Worm (Caenorhabditis elegans) whole organism, L2 larva: ENCODE data around the gene chmp-7.

Experiments
- Y55F3AM.14 ChIP-seq: fragments of 200-800 bp; sonication (Bioruptor generic); optimal IDR thresholded peaks from 2 replicates; lab custom pipeline; 2018; ENCODE audit warnings: mild to moderate bottlenecking, missing genetic modification characterization, missing compliant biosample characterization
- aly-2 ChIP-seq: fragments of 150-350 bp; optimal IDR thresholded peaks from 2 replicates; lab custom pipeline; 2014; ENCODE audit warnings: missing biosample characterization, missing genetic modification characterization
- ama-1 ChIP-seq: fragments of 150-350 bp; optimal IDR thresholded peaks from 2 replicates; lab custom pipeline; 2018; ENCODE audit warnings: inconsistent platforms
- blmp-1 ChIP-seq: sonication (generic microtip); optimal IDR thresholded peaks from 2 replicates; lab custom pipeline; 2017; ENCODE audit warnings: missing genetic modification characterization, mild to moderate bottlenecking, missing compliant biosample characterization, antibody characterized with exemption, moderate library complexity; ENCODE audit not compliant: insufficient read depth
- ceh-82 ChIP-seq: fragments of 150-350 bp; optimal IDR thresholded peaks from 2 replicates; lab custom pipeline; 2014; ENCODE audit warnings: missing biosample characterization, missing genetic modification characterization
- dmd-4 ChIP-seq: sonication (generic microtip); optimal IDR thresholded peaks from 2 replicates; lab custom pipeline; 2017; ENCODE audit warnings: missing biosample characterization, missing genetic modification characterization
- gmeb-1 ChIP-seq: fragments of 150-350 bp; optimal IDR thresholded peaks from 2 replicates; lab custom pipeline; 2014; ENCODE audit warnings: missing biosample characterization, missing genetic modification characterization
- mdl-1 ChIP-seq, 2 experiments: fragments of 150-350 bp in 1 of 2; sonication (generic microtip) in 1 of 2; optimal IDR thresholded peaks; 2 replicates each; lab custom pipeline; 2017; ENCODE audit warnings: missing biosample characterization in 2 of 2, missing genetic modification characterization in 2 of 2
- nhr-10 ChIP-seq: sonication (generic microtip); optimal IDR thresholded peaks from 2 replicates; lab custom pipeline; 2017; ENCODE audit warnings: missing biosample characterization, missing genetic modification characterization
- nhr-12 ChIP-seq: fragments of 150-350 bp; optimal IDR thresholded peaks from 2 replicates; lab custom pipeline; 2014; ENCODE audit warnings: missing biosample characterization, missing genetic modification characterization
- nhr-237 ChIP-seq: fragments of 150-350 bp; optimal IDR thresholded peaks from 2 replicates; lab custom pipeline; 2014; ENCODE audit warnings: missing biosample characterization, missing genetic modification characterization
- unc-55 ChIP-seq: fragments of 150-350 bp; sonication (generic microtip); optimal IDR thresholded peaks from 3 replicates; lab custom pipeline; 2014; ENCODE audit warnings: missing biosample characterization, missing genetic modification reagents, missing genetic modification characterization
- ztf-1 ChIP-seq: fragments of 200-800 bp; sonication (Bioruptor generic); conservative IDR thresholded peaks from 2 replicates; pipeline ENCODE4 v1.3.6; 2022; ENCODE audit warnings: missing genetic modification characterization, missing compliant biosample characterization

DNA sequence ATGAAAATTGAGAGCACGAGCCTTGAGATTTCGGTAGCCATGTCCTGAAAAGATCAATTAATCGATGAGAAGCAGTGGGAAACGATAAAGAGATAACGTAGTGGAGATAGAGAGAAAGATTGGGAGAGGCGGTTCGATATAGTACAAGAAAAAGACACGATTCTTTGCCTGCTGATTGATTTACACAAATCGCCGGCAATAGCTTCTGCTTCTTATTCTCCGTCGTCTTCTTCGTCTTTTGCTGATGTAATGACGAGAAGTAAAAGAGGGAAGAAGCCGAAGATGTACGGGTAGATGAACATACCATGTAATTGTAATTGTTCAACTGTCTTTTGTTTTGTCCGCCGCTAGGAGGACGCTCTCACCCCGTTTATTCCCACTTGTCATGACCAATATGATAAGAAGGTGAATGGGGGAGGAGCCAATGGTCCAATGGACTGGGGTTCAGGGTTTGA lies 25.5 kb upstream of the chmp-7 start, which contains the start of gene F37B12.1:
- TF ChIP-seq unc-55 (GFP tag; lab: Kevin White, UChicago) (no peak), Y55F3AM.14 (no peak), dmd-4 (tag; lab: Kevin White, UChicago) (no peak), mdl-1 (tag; optimal IDR thresholded peaks at IDR 0.05; lab: Kevin White, UChicago) (no peak), nhr-10 (tag; lab: Kevin White, UChicago) (no peak), nhr-237 (tag; lab: Kevin White, UChicago) (no peak), ceh-82 (tag; lab: Kevin White, UChicago) (no peak), aly-2 (tag; lab: Kevin White, UChicago) (no peak), blmp-1 (tag; lab: Kevin White, UChicago) (no peak), gmeb-1 (tag; lab: Kevin White, UChicago) (no peak), nhr-12 (tag; lab: Kevin White, UChicago) (no peak), ztf-1 (GFP tag; lab: Robert Waterston, UW) (no peak), ama-1 (lab: Kevin White, UChicago) (no peak)
